Fruit fly (Drosophila melanogaster): ENCODE results near the gene CG3437.

The CG3437 gene

DNA sequence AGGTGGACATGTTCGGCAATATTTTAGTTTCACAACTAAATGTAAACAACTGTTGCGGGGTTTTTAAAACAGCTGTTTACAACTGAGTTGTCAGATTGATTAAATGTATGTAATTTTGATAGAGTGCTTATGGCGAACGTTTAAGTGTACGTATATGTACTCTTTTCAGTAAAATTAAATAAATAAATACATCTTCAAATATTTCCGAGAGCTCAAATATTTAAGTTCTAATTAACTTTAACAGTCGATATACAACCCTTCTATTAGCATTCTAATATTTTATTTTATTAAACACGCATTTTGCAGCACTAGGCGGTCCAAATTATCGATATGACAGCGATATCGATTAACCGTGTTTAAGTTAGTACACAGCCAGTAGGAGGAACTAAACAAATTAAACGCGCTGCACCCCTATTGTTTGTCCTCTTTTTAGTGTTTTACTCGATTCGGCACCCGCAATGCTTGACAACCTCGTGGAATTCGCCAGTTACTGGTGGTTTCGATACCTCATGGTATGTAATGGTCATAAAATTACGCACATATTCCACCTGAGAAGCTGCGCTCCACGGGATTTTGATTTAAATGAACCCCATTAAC is 5.8 kb downstream of the CG3437 start, which contains the start of the genes CG3448 and ghi (continued):
- TF ChIP-seq MBD-R2 (GFP tag; IDR thresholded peaks at IDR 0.05) (peak; percentile 69; the same call in 1 of the 2 replicates), CG30431 (GFP tag; optimal IDR thresholded peaks at IDR 0.05) (no peak), CG34376 (GFP tag; optimal IDR thresholded peaks at IDR 0.05) (peak; percentile 61), Tbp (GFP tag; optimal IDR thresholded peaks at IDR 0.05) (no peak), ind (GFP tag; optimal IDR thresholded peaks at IDR 0.05) (peak; percentile 73), Rx (GFP tag; IDR thresholded peaks at IDR 0.05) (peak; percentile 22; the same call in 1 of the 2 replicates), CG17328 (GFP tag; IDR thresholded peaks at IDR 0.05) (0 out of 2 replicates have a peak, but pooled peaks have one; percentile 13), CG11696 (GFP tag; IDR thresholded peaks at IDR 0.05) (no peak), CG2678 (tag; optimal IDR thresholded peaks at IDR 0.05) (peak; percentile 81), pfk (GFP tag; optimal IDR thresholded peaks at IDR 0.05) (no peak), CG3995 (GFP tag; optimal IDR thresholded peaks at IDR 0.05) (peak; percentile 37), CG14050 (GFP tag; IDR thresholded peaks at IDR 0.05) (no peak), C15 (GFP tag; IDR thresholded peaks at IDR 0.05) (no peak), Atf3 (GFP tag; optimal IDR thresholded peaks at IDR 0.05) (no peak), CG10654 (GFP tag; optimal IDR thresholded peaks at IDR 0.05) (peak; percentile 62), CG7271 (tag; optimal IDR thresholded peaks at IDR 0.05) (peak; percentile 36), Dp (GFP tag; optimal IDR thresholded peaks at IDR 0.05) (peak; percentile 61), sd (tag; optimal IDR thresholded peaks at IDR 0.05) (no peak), NFAT (GFP tag; IDR thresholded peaks at IDR 0.05) (peak; percentile 59; the same call in 1 of the 2 replicates), TFAM (GFP tag; optimal IDR thresholded peaks at IDR 0.05) (no peak), CG8478 (optimal IDR thresholded peaks at IDR 0.05) (no peak), crc (GFP tag; optimal IDR thresholded peaks at IDR 0.05) (no peak), pita (GFP tag; optimal IDR thresholded peaks at IDR 0.05) (no peak), chif (GFP tag; optimal IDR thresholded peaks at IDR 0.05) (no peak), onecut (GFP tag; IDR thresholded peaks at IDR 0.05) (peak; percentile 54), CG2129 (GFP tag; IDR thresholded peaks at IDR 0.05; ENCODE audit: partially characterized antibody) (0 out of 2 replicates have a peak, but pooled peaks have one; percentile 29), Ssrp (tag; optimal IDR thresholded peaks at IDR 0.05) (no peak), CG16813 (GFP tag; IDR thresholded peaks at IDR 0.05; ENCODE audit: partially characterized antibody) (peak; percentile 72), CG6791 (GFP tag; IDR thresholded peaks at IDR 0.05; ENCODE audit: partially characterized antibody) (peak; percentile 75; the same call in 2 of the 3 replicates), CG16863 (GFP tag; optimal IDR thresholded peaks at IDR 0.05) (peak; percentile 1), bigmax (GFP tag; optimal IDR thresholded peaks at IDR 0.05) (no peak), ac (GFP tag; optimal IDR thresholded peaks at IDR 0.05) (no peak), luna (GFP tag; optimal IDR thresholded peaks at IDR 0.05) (no peak), CG33557 (GFP tag; optimal IDR thresholded peaks at IDR 0.05) (no peak), CG10267 (tag; optimal IDR thresholded peaks at IDR 0.05) (peak; percentile 98), tna (GFP tag; IDR thresholded peaks at IDR 0.05; ENCODE audit: partially characterized antibody) (peak; percentile 45; the same call in 1 of the 2 replicates), CG18764 (GFP tag; optimal IDR thresholded peaks at IDR 0.05) (peak; percentile 61), odd (GFP tag; optimal IDR thresholded peaks at IDR 0.05) (no peak), CG12155 (GFP tag; optimal IDR thresholded peaks at IDR 0.05) (peak; percentile 57), chn (GFP tag; optimal IDR thresholded peaks at IDR 0.05) (peak; percentile 24), CG4424 (GFP tag; optimal IDR thresholded peaks at IDR 0.05) (peak; percentile 75), dimm (GFP tag; IDR thresholded peaks at IDR 0.05) (no peak), nerfin-2 (GFP tag; IDR thresholded peaks at IDR 0.05; ENCODE audit: partially characterized antibody) (peak; percentile 79), CG6765 (GFP tag; optimal IDR thresholded peaks at IDR 0.05) (no peak), B-H2 (GFP tag; optimal IDR thresholded peaks at IDR 0.05) (peak; percentile 45), E2f2 (GFP tag; IDR thresholded peaks at IDR 0.05) (peak; percentile 67), ems (GFP tag; optimal IDR thresholded peaks at IDR 0.05) (peak; percentile 52), CG4820 (GFP tag; optimal IDR thresholded peaks at IDR 0.05) (peak; percentile 58), CG2889 (GFP tag; IDR thresholded peaks at IDR 0.05) (no peak), zen2 (GFP tag; IDR thresholded peaks at IDR 0.05; ENCODE audit: partially characterized antibody) (no peak; the same call in 2 of the 3 replicates)
